Worm (Caenorhabditis elegans) whole organism, L4 larva: ENCODE results near the gene M199.135.
"Not testable (repeated sequence)": the region's sequence is repeated elsewhere in the genome, so short reads cannot be mapped to it uniquely, and the experiment has no call there.

Experiments used
- F44E2.7 ChIP-seq: fragments of 200-800 bp; sonication (Bioruptor generic); IDR thresholded peaks from 2 replicates; pipeline ENCODE4 v2.1.2; 2022; ENCODE audit warnings: missing genetic modification characterization, missing compliant biosample characterization
- F49E8.2 ChIP-seq: sonication (generic microtip); optimal IDR thresholded peaks from 2 replicates; lab custom pipeline; 2016; ENCODE audit warnings: missing compliant biosample characterization, mild to moderate bottlenecking, missing genetic modification characterization, borderline replicate concordance
- R02D3.7 ChIP-seq: fragments of 150-350 bp; sonication (generic microtip); optimal IDR thresholded peaks from 3 replicates; lab custom pipeline; 2014; ENCODE audit warnings: missing biosample characterization, missing genetic modification characterization
- T26A8.4 ChIP-seq: fragments of 200-800 bp; sonication (Bioruptor generic); IDR thresholded peaks from 2 replicates; pipeline ENCODE4 v1.3.6; 2022; ENCODE audit warnings: missing genetic modification characterization, missing compliant biosample characterization
- Y105C5A.15 ChIP-seq: fragments of 200-800 bp; sonication (Bioruptor generic); IDR thresholded peaks from 2 replicates; pipeline ENCODE4 v1.3.6; 2022; ENCODE audit warnings: missing genetic modification characterization, missing compliant biosample characterization
- aha-1 ChIP-seq: fragments of 150-350 bp; peaks from one replicate; lab custom pipeline; 2014; ENCODE audit warnings: missing biosample characterization, missing genetic modification characterization
- attf-4 ChIP-seq: sonication (generic microtip); optimal IDR thresholded peaks from 3 replicates; lab custom pipeline; 2017; ENCODE audit warnings: missing biosample characterization, missing genetic modification characterization
- ceh-44 ChIP-seq: fragments of 200-800 bp; sonication (Bioruptor generic); IDR thresholded peaks from 2 replicates; pipeline ENCODE4 v1.3.6; 2022; ENCODE audit warnings: missing genetic modification reagents, missing genetic modification characterization, missing compliant biosample characterization
- ces-1 ChIP-seq: fragments of 150-350 bp; sonication (generic microtip); optimal IDR thresholded peaks from 4 replicates; lab custom pipeline; 2014; ENCODE audit warnings: missing biosample characterization, missing genetic modification reagents, missing genetic modification characterization
- dve-1 ChIP-seq: sonication (generic microtip); optimal IDR thresholded peaks from 2 replicates; lab custom pipeline; 2017; ENCODE audit warnings: antibody characterized with exemption, mild to moderate bottlenecking, missing genetic modification characterization, missing compliant biosample characterization; ENCODE audit not compliant: insufficient read depth
- hif-1 ChIP-seq, 2 experiments: sonication (generic microtip); optimal IDR thresholded peaks; 2 replicates each; lab custom pipeline; 2016 to 2017; ENCODE audit warnings: missing compliant biosample characterization in 2 of 2, missing genetic modification characterization in 2 of 2, missing genetic modification reagents in 2 of 2, missing genotype in 2 of 2, mild to moderate bottlenecking in 1 of 2
- hmg-1.1 ChIP-seq: fragments of 200-800 bp; sonication (Bioruptor generic); IDR thresholded peaks from 2 replicates; pipeline ENCODE4 v1.3.6; 2022; ENCODE audit warnings: missing genetic modification reagents, missing genetic modification characterization, missing compliant biosample characterization
- lin-1 ChIP-seq: fragments of 200-800 bp; sonication (Bioruptor generic); IDR thresholded peaks from 2 replicates; pipeline ENCODE4 v1.3.6; 2022; ENCODE audit warnings: missing genetic modification reagents, missing genetic modification characterization, missing compliant biosample characterization
- lin-39 ChIP-seq: fragments of 150-350 bp; optimal IDR thresholded peaks from 2 replicates; lab custom pipeline; 2014; ENCODE audit warnings: missing biosample characterization, missing genetic modification reagents, missing genetic modification characterization
- lsy-2 ChIP-seq, 2 experiments: fragments of 150-350 bp in 1 of 2; sonication (generic microtip) in 1 of 2; optimal IDR thresholded peaks; 2 replicates each; lab custom pipeline; 2014 to 2017; ENCODE audit warnings: missing biosample characterization in 2 of 2, missing genetic modification characterization in 2 of 2
- madf-5 ChIP-seq, 2 experiments: fragments of 200-800 bp; sonication (Bioruptor generic); IDR thresholded peaks; 2 replicates each; pipeline ENCODE4 v1.3.6; 2022; ENCODE audit warnings: missing compliant biosample characterization in 2 of 2, missing genetic modification characterization in 2 of 2
- madf-9 ChIP-seq: fragments of 200-800 bp; sonication (Bioruptor generic); conservative IDR thresholded peaks from 2 replicates; pipeline ENCODE4 v1.3.6; 2022; ENCODE audit warnings: missing genetic modification reagents, missing genetic modification characterization, missing compliant biosample characterization
- mdl-1 ChIP-seq, 2 experiments: fragments of 150-350 bp in 1 of 2; sonication (generic microtip) in 1 of 2; optimal IDR thresholded peaks; 2 replicates each; lab custom pipeline; 2014 to 2017; ENCODE audit warnings: missing biosample characterization in 2 of 2, missing genetic modification characterization in 2 of 2
- mep-1 ChIP-seq: fragments of 150-350 bp; sonication (generic microtip); optimal IDR thresholded peaks from 3 replicates; lab custom pipeline; 2014; ENCODE audit warnings: missing biosample characterization, missing genetic modification characterization
- nhr-11 ChIP-seq: fragments of 150-350 bp; optimal IDR thresholded peaks from 2 replicates; lab custom pipeline; 2014; ENCODE audit warnings: missing biosample characterization, missing genetic modification characterization
- nhr-111 ChIP-seq: fragments of 200-800 bp; sonication (Bioruptor generic); optimal IDR thresholded peaks from 2 replicates; lab custom pipeline; 2018; ENCODE audit warnings: mild to moderate bottlenecking, missing genetic modification characterization, missing compliant biosample characterization
- nhr-237 ChIP-seq: sonication (generic microtip); optimal IDR thresholded peaks from 2 replicates; lab custom pipeline; 2017; ENCODE audit warnings: missing biosample characterization, missing genetic modification characterization
- nhr-25 ChIP-seq: sonication (generic microtip); optimal IDR thresholded peaks from 2 replicates; lab custom pipeline; 2017; ENCODE audit warnings: missing genetic modification characterization, mild to moderate bottlenecking, missing compliant biosample characterization, antibody characterized with exemption, moderate library complexity, borderline replicate concordance; ENCODE audit not compliant: insufficient read depth
- nhr-76 ChIP-seq: fragments of 150-350 bp; optimal IDR thresholded peaks from 2 replicates; lab custom pipeline; 2014; ENCODE audit warnings: missing biosample characterization, missing genetic modification characterization
- nhr-77 ChIP-seq: fragments of 150-350 bp; optimal IDR thresholded peaks from 2 replicates; lab custom pipeline; 2014; ENCODE audit warnings: missing biosample characterization, missing genetic modification characterization
- pha-4 ChIP-seq, 2 experiments: fragments of 150-350 bp in 1 of 2; fragments of 200-800 bp in 1 of 2; sonication (Bioruptor generic) in 1 of 2; IDR thresholded peaks in 1 of 2; optimal IDR thresholded peaks in 1 of 2; 2 replicates each; pipeline versions ENCODE4 v1.3.6 to Lab custom; 2014 to 2022; ENCODE audit warnings: missing genetic modification characterization in 2 of 2, missing genetic modification reagents in 2 of 2, missing biosample characterization in 1 of 2, missing compliant biosample characterization in 1 of 2
- saeg-2 ChIP-seq: fragments of 200-800 bp; sonication (Bioruptor generic); IDR thresholded peaks from 2 replicates; pipeline ENCODE4 v1.3.6; 2022; ENCODE audit warnings: missing genetic modification reagents, missing genetic modification characterization, missing compliant biosample characterization
- sdz-12 ChIP-seq: fragments of 200-800 bp; sonication (Bioruptor generic); optimal IDR thresholded peaks from 2 replicates; lab custom pipeline; 2018; ENCODE audit warnings: mild to moderate bottlenecking, missing genetic modification characterization, missing compliant biosample characterization
- set-16 ChIP-seq: fragments of 200-800 bp; sonication (Bioruptor generic); IDR thresholded peaks from 2 replicates; pipeline ENCODE4 v1.3.6; 2022; ENCODE audit warnings: missing genetic modification reagents, missing genetic modification characterization, missing compliant biosample characterization
- unc-39 ChIP-seq: sonication (generic microtip); optimal IDR thresholded peaks from 2 replicates; lab custom pipeline; 2017; ENCODE audit warnings: missing biosample characterization, missing genetic modification characterization
- unc-62 ChIP-seq, 3 experiments: fragments of 150-350 bp in 1 of 3; sonication (generic microtip); optimal IDR thresholded peaks in 2 of 3; peaks in 1 of 3; 1 replicate in 1 of 3; 2 replicates in 2 of 3; lab custom pipeline; 2014 to 2017; ENCODE audit warnings: missing biosample characterization in 3 of 3, missing genetic modification characterization in 3 of 3, missing genetic modification reagents in 3 of 3, missing genotype in 1 of 3
- zfp-2 ChIP-seq: sonication (generic microtip); optimal IDR thresholded peaks from 2 replicates; lab custom pipeline; 2016; ENCODE audit warnings: mild to moderate bottlenecking, missing genetic modification characterization, missing compliant biosample characterization
- zip-2 ChIP-seq: fragments of 150-350 bp; optimal IDR thresholded peaks from 2 replicates; lab custom pipeline; 2014; ENCODE audit warnings: missing biosample characterization, missing genetic modification characterization
- ztf-11 ChIP-seq: fragments of 150-350 bp; optimal IDR thresholded peaks from 2 replicates; lab custom pipeline; 2014; ENCODE audit warnings: missing biosample characterization, missing genetic modification characterization
- ztf-7 ChIP-seq: fragments of 150-350 bp; optimal IDR thresholded peaks from 2 replicates; lab custom pipeline; 2014; ENCODE audit warnings: missing biosample characterization, missing genetic modification characterization

The M199.135 gene

DNA sequence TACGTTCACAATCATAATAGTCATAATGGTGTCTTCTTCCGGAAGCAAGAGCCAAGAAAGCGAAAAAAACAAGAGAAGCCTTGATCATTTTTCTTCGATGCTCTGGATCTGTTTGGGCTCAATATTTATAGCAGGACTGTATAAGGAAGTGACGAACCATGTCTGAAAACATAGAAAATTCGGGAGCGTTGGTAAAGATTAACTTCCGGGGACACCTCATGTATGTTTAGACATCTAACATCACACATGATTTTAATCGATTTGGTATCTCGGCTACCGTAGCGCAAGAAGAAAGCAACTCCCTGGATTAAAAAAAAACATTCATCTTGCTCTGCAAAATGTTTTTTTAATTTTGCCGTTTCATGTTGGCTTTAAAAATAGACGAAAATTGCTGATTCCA is 11.6 kb downstream of the M199.135 start, which contains the start of gene clec-190:
TSS of gene clec-190 (minus strand) at position 101 of the 400 bp plus-strand sequence.
- TF ChIP-seq unc-62 (GFP tag; optimal IDR thresholded peaks at IDR 0.05 in 1 of 2; lab: Kevin White, UChicago) (peak in 1 of 2 experiments; percentile 46), unc-62 (tag; optimal IDR thresholded peaks at IDR 0.05; lab: Kevin White, UChicago) (no peak), saeg-2 (no peak)

DNA sequence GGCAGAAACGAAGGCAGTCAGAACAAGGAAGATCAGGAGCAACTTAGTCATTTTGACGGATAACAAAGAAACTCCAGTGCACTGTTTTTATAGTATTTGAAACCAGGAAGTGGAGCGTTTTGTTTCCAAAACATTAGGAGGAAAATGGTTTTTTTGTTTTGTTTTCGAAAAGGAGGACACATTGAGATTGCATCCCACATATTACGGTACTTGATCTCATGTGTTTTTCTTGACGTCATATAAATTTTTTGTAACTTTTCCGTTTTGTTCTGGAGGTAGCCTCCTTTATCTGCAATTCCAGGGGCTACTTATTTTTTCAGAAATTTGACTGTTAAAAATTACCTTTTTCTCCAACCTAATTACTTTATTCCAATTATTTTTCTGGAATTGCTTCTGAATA is 13.3 kb downstream of the M199.135 start, which contains the start of gene M199.9:
TSS of gene M199.9 (minus strand) at position 101 of the 400 bp plus-strand sequence.
- TF ChIP-seq zfp-2 (tag; lab: Kevin White, UChicago) (no peak), F44E2.7 (GFP tag; lab: Robert Waterston, UW) (no peak), aha-1 (tag; lab: Kevin White, UChicago) (no peak), unc-39 (tag; lab: Kevin White, UChicago) (no peak), lsy-2 (tag; optimal IDR thresholded peaks at IDR 0.05; lab: Kevin White, UChicago) (no peak), mdl-1 (tag; optimal IDR thresholded peaks at IDR 0.05; lab: Kevin White, UChicago) (no peak), nhr-111 (GFP tag; lab: Kevin White, UChicago) (no peak), hmg-1.1 (no peak), attf-4 (tag; lab: Kevin White, UChicago) (no peak), sdz-12 (GFP tag; lab: Kevin White, UChicago) (no peak), lin-1 (GFP tag; lab: Robert Waterston, UW) (no peak), ceh-44 (GFP tag; lab: Robert Waterston, UW) (no peak), set-16 (GFP tag; lab: Robert Waterston, UW) (no peak)

DNA sequence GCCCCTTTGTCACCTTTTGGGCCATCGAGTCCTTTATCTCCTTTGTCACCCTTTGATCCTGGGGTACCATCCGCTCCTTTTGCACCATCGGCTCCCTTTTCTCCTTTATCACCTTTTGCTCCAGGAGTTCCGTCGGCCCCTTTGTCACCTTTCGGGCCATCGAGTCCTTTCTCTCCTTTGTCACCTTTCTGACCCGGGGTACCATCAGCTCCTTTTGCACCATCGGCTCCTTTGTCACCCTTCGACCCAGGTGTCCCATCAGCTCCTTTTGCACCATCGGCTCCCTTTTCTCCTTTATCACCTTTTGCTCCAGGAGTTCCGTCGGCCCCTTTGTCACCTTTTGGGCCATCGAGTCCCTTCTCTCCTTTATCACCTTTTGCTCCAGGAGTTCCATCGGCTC is 15.8 kb downstream of the M199.135 start:
- TF ChIP-seq set-16 (GFP tag; lab: Robert Waterston, UW) (peak; percentile 74), Y105C5A.15 (GFP tag; lab: Robert Waterston, UW) (0 out of 2 replicates have a peak, but pooled peaks have one; percentile 8)

DNA sequence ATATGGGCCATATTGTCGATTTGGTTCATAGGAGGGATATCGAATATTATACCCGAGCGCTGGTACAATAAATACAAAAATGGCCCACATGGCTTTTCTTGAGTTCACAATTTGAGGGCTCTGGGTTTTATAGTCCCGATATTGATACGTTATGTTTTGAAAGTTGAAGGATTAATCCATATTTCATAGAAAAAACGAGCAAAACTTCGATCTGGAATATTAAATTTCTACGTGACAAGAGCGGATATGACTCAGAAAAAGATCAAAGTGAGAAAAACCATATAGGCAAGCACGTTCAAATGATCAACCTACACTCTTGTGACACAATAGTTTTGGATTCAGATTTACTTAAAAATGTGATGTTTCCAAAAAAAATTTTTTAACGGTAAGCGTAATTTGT is 17.3 kb downstream of the M199.135 start, which contains the start of gene col-135:
TSS of gene col-135 (minus strand) at position 101 of the 400 bp plus-strand sequence.
- TF ChIP-seq unc-62 (GFP tag; optimal IDR thresholded peaks at IDR 0.05 in 1 of 2; lab: Kevin White, UChicago) (peak in 1 of 2 experiments; percentile 35), unc-62 (tag; optimal IDR thresholded peaks at IDR 0.05; lab: Kevin White, UChicago) (no peak), pha-4 (GFP tag; IDR thresholded peaks at IDR 0.05; lab: Robert Waterston, UW) (no peak), pha-4 (tag; optimal IDR thresholded peaks at IDR 0.05; lab: Kevin White, UChicago) (no peak)
- TF ChIP-seq, all 104 proteins: peak for 1

DNA sequence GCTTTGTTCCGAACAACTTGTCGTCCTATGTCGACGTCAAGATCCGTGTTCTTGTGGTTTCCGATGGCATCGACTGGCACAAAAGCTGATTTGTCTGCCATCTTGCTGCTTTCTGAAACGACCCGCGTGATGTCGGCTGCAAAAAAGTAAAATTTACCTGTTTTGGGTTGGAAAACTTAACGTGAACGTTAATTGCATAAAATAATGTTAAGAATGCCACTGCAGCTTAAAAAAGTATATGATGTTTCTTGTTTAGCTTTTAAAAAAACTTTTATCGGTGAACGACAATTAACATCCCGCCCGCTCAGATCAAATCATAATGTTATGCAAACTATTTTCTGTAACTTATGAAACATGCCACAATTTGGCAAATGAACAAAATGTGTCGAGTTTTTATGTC is 19.5 kb downstream of the M199.135 start, which contains the start of gene M199.8:
TSS of gene M199.8 (minus strand) at position 101 of the 400 bp plus-strand sequence.
- not testable (repeated sequence) for TF ChIP-seq ztf-7 (tag; lab: Kevin White, UChicago); T26A8.4 (GFP tag; lab: Robert Waterston, UW); madf-9 (GFP tag; lab: Robert Waterston, UW)

DNA sequence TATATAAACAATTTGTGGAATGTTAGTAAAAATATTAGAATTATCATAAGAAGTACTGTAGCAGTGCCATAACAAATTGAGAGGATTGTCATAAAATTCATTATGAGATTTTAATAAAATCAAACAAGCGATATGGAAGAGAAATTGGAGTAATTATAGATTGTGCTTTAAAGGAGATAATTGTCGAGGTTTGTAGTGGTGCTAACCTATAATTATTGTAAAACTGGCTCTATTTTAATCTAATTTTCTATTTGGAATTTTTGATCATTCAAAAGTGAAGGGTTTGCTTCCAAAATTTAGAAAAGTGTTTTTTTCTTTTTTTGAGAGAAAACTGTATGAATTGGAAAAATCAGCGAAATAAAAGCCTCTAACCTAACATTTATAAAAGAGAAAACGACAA is 26.4 kb downstream of the M199.135 start, which contains the start of gene srg-51:
TSS of gene srg-51 (minus strand) at position 101 of the 400 bp plus-strand sequence.
- TF ChIP-seq aha-1 (tag; lab: Kevin White, UChicago) (peak; percentile 26), nhr-111 (GFP tag; lab: Kevin White, UChicago) (no peak)

DNA sequence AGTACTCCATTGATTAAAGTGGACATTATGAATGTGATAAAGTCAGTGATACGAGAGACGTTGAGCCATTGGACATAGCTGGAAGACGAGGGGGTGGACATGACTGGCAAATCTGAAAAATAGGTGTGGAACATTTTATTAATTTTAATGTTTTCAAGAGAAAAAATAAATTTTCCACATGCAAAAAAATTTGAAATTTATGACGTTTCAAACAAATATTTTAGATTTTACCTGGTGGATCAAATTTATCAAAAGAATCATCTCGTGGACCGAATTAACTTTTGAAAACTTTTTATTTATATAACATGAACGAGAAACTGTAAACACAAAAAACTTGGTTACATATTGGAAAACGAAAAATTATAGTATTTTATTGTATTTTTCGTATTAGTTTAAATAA is 32.7 kb downstream of the M199.135 start, which contains the start of gene str-78:
TSS of gene str-78 (minus strand) at position 101 of the 400 bp plus-strand sequence.
- TF ChIP-seq R02D3.7 (no peak), ztf-11 (tag; lab: Kevin White, UChicago) (no peak), nhr-11 (tag; lab: Kevin White, UChicago) (no peak), ces-1 (no peak), mep-1 (tag; lab: Kevin White, UChicago) (no peak), nhr-25 (no peak), nhr-237 (tag; lab: Kevin White, UChicago) (no peak), nhr-111 (GFP tag; lab: Kevin White, UChicago) (no peak), set-16 (GFP tag; lab: Robert Waterston, UW) (no peak), madf-5 (GFP tag; IDR thresholded peaks at IDR 0.05; lab: Robert Waterston, UW) (no peak), unc-62 (GFP tag; optimal IDR thresholded peaks at IDR 0.05 in 1 of 2; lab: Kevin White, UChicago) (no peak), unc-62 (tag; optimal IDR thresholded peaks at IDR 0.05; lab: Kevin White, UChicago) (no peak), lin-39 (tag; lab: Kevin White, UChicago) (no peak), hif-1 (tag; optimal IDR thresholded peaks at IDR 0.05; lab: Kevin White, UChicago) (no peak), lsy-2 (tag; optimal IDR thresholded peaks at IDR 0.05; lab: Kevin White, UChicago) (no peak), F49E8.2 (tag; lab: Kevin White, UChicago) (no peak), zip-2 (tag; lab: Kevin White, UChicago) (no peak), nhr-77 (tag; lab: Kevin White, UChicago) (no peak), dve-1 (tag; lab: Kevin White, UChicago) (no peak), nhr-76 (tag; lab: Kevin White, UChicago) (no peak)
